Worm (Caenorhabditis elegans) whole organism, young adult: ENCODE results near the gene M151.1.

Source experiments
- B0035.1 ChIP-seq: sonication (generic microtip); optimal IDR thresholded peaks from 2 replicates; lab custom pipeline; 2016; ENCODE audit warnings: missing genetic modification characterization, mild to moderate bottlenecking, missing compliant biosample characterization, missing genotype, missing genetic modification reagents
- F22D6.2 ChIP-seq: sonication (generic microtip); optimal IDR thresholded peaks from 2 replicates; lab custom pipeline; 2016; ENCODE audit warnings: mild to moderate bottlenecking, missing genetic modification characterization, missing compliant biosample characterization
- nhr-80 ChIP-seq: sonication (generic microtip); optimal IDR thresholded peaks from 2 replicates; lab custom pipeline; 2016; ENCODE audit warnings: missing genetic modification characterization, missing compliant biosample characterization
- unc-62 ChIP-seq: fragments of 150-350 bp; optimal IDR thresholded peaks from 2 replicates; lab custom pipeline; 2014; ENCODE audit warnings: missing biosample characterization, missing genetic modification reagents, missing genetic modification characterization

DNA sequence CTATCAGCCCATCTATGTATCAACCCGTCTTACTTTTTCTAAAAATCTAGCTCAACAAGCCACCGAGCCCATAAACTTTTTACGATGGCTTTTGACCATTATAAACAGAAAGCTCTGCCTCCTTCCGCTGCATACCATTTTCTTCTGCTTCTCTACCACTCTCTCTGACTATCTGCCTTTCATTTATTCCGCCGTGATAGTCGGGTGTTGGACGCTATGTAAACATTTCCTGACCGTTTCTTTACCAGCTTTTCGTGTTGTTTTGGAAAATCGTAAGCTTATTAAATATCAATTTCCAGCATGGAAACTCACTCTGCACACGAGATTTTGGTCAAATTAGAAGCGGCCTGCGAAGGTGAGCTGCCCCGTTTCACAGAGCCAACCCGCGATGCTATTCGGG, 23.8 kb upstream of the M151.1 start, which contains the start of gene F40E12.1:
- TF ChIP-seq nhr-80 (tag; lab: Kevin White, UChicago) (no peak), F22D6.2 (tag; lab: Kevin White, UChicago) (no peak), unc-62 (GFP tag; lab: Kevin White, UChicago) (no peak), B0035.1 (tag; lab: Kevin White, UChicago) (no peak)
